Fruit fly (Drosophila melanogaster) whole organism, pupa: Measurements from ENCODE around the gene CG45101.

Experiments
- CG10348 ChIP-seq: fragments of 200-800 bp; sonication (Bioruptor generic); IDR thresholded peaks from 2 replicates; pipeline ENCODE4 v1.3.6; 2022; ENCODE audit warnings: missing biosample characterization, missing genetic modification characterization
- CG12605 ChIP-seq: fragments of 200-800 bp; sonication (Bioruptor generic); IDR thresholded peaks from 2 replicates; pipeline ENCODE4 v1.3.6; 2022; ENCODE audit warnings: missing biosample characterization, missing genetic modification characterization
- CG13204 ChIP-seq: fragments of 200-800 bp; sonication (Bioruptor generic); optimal IDR thresholded peaks from 2 replicates; lab custom pipeline; 2018; ENCODE audit warnings: missing biosample characterization, mild to moderate bottlenecking, missing genetic modification characterization, moderate library complexity
- CG14655 ChIP-seq: fragments of 200-800 bp; sonication (Bioruptor generic); optimal IDR thresholded peaks from 3 replicates; lab custom pipeline; 2017; ENCODE audit warnings: mild to moderate bottlenecking, missing biosample characterization, missing genetic modification reagents, missing genetic modification characterization
- CG15710 ChIP-seq: fragments of 200-800 bp; sonication (Bioruptor generic); optimal IDR thresholded peaks from 2 replicates; lab custom pipeline; 2018; ENCODE audit warnings: missing biosample characterization, mild to moderate bottlenecking, missing genetic modification characterization, moderate library complexity
- CG17806 ChIP-seq: fragments of 200-800 bp; sonication (Bioruptor generic); optimal IDR thresholded peaks from 2 replicates; lab custom pipeline; 2018; ENCODE audit warnings: missing biosample characterization, mild to moderate bottlenecking, missing genetic modification characterization, moderate library complexity
- CG32121 ChIP-seq: fragments of 200-800 bp; sonication (Bioruptor generic); IDR thresholded peaks from 2 replicates; pipeline ENCODE4 v1.3.6; 2022; ENCODE audit warnings: missing biosample characterization, missing genetic modification characterization
- CG34367 ChIP-seq: fragments of 200-800 bp; sonication (Bioruptor generic); optimal IDR thresholded peaks from 2 replicates; lab custom pipeline; 2018; ENCODE audit warnings: missing biosample characterization, mild to moderate bottlenecking, missing genetic modification characterization
- CG4496 ChIP-seq: fragments of 200-800 bp; sonication (Bioruptor generic); IDR thresholded peaks from 3 replicates; pipeline ENCODE4 v1.3.6; 2022; ENCODE audit warnings: missing biosample characterization, missing genetic modification characterization
- CG8159 ChIP-seq: fragments of 200-800 bp; sonication (Bioruptor generic); optimal IDR thresholded peaks from 3 replicates; lab custom pipeline; 2018; ENCODE audit warnings: missing biosample characterization, mild to moderate bottlenecking, missing genetic modification characterization, moderate library complexity
- CG8301 ChIP-seq: fragments of 200-800 bp; sonication (Bioruptor generic); optimal IDR thresholded peaks from 2 replicates; lab custom pipeline; 2018; ENCODE audit warnings: missing biosample characterization, mild to moderate bottlenecking, missing genetic modification characterization
- CG9948 ChIP-seq: fragments of 200-800 bp; sonication (Bioruptor generic); optimal IDR thresholded peaks from 2 replicates; lab custom pipeline; 2018; ENCODE audit warnings: missing biosample characterization, mild to moderate bottlenecking, missing genetic modification characterization, moderate library complexity
- D1 ChIP-seq: fragments of 200-800 bp; sonication (Bioruptor generic); optimal IDR thresholded peaks from 2 replicates; lab custom pipeline; 2018; ENCODE audit warnings: missing biosample characterization, mild to moderate bottlenecking, missing genetic modification characterization, moderate library complexity
- EcR ChIP-seq: fragments of 200-800 bp; sonication (Bioruptor generic); optimal IDR thresholded peaks from 3 replicates; lab custom pipeline; 2019; ENCODE audit warnings: missing biosample characterization, missing genetic modification characterization, mild to moderate bottlenecking, moderate library complexity, missing genetic modification reagents
- Ets98B ChIP-seq: fragments of 200-800 bp; sonication (Bioruptor generic); IDR thresholded peaks from 2 replicates; pipeline ENCODE4 v1.3.6; 2022; ENCODE audit warnings: missing biosample characterization, missing genetic modification characterization
- Pif1A ChIP-seq: fragments of 200-800 bp; sonication (Bioruptor generic); optimal IDR thresholded peaks from 3 replicates; lab custom pipeline; 2016; ENCODE audit warnings: missing biosample characterization, missing genetic modification characterization
- Pif1B ChIP-seq: fragments of 200-800 bp; sonication (Bioruptor generic); optimal IDR thresholded peaks from 3 replicates; lab custom pipeline; 2016; ENCODE audit warnings: missing biosample characterization, missing genetic modification characterization
- Snoo ChIP-seq: fragments of 200-800 bp; sonication (Bioruptor generic); optimal IDR thresholded peaks from 3 replicates; lab custom pipeline; 2017; ENCODE audit warnings: missing biosample characterization, mild to moderate bottlenecking, missing genetic modification characterization, inconsistent platforms
- fd96Ca ChIP-seq: fragments of 200-800 bp; sonication (Bioruptor generic); IDR thresholded peaks from 3 replicates; pipeline ENCODE4 v1.3.6; 2022; ENCODE audit warnings: missing biosample characterization, missing genetic modification characterization
- gl ChIP-seq: fragments of 200-800 bp; sonication (Bioruptor generic); optimal IDR thresholded peaks from 2 replicates; lab custom pipeline; 2018; ENCODE audit warnings: missing biosample characterization, mild to moderate bottlenecking, missing genetic modification characterization
- rn ChIP-seq: fragments of 200-800 bp; sonication (Bioruptor generic); IDR thresholded peaks from 2 replicates; pipeline ENCODE4 v1.3.6; 2022; ENCODE audit warnings: missing biosample characterization, missing genetic modification characterization

The CG45101 gene

DNA sequence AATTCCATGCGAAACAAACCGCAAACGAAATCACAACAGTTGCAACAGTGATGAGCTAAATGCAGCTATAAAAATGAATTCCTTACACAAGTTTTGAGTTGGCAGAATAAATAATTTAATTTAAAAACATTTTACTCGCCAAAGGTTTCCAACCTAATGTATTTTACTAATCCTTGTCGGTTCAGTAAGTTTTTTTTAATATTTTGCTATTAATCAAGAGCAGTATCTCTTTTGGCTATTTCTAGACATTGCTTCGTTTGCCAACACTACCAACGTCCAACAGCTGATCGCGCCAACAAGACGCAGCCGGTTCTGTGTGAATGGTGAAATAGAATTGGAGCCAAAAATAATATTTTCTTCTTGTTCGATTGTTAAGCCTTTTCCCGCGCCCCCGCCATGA lies at the start of gene CG45101, which contains the start of the genes CG32075 and SuUR:
Gene CG45101 (plus strand): TSS at position 303 of the 400 bp plus-strand sequence.
Gene CG32075 (minus strand): TSS at position 253 of the 400 bp plus-strand sequence.
Gene SuUR (plus strand): TSS at position 303 of the 400 bp plus-strand sequence.
- TF ChIP-seq gl (tag; lab: Kevin White, UChicago), result no peak
- no peak for TF ChIP-seq CG13204 (GFP tag; lab: Kevin White, UChicago)
- TF ChIP-seq CG34367, result peak; percentile 56
- peak; percentile 52; the same call in 2 of the 3 replicates for TF ChIP-seq fd96Ca (GFP tag; lab: Robert Waterston, UW)
- no peak for TF ChIP-seq CG12605 (GFP tag; lab: Robert Waterston, UW)
- TF ChIP-seq Ets98B (GFP tag; lab: Robert Waterston, UW), result peak; percentile 77
- peak; percentile 86 for TF ChIP-seq CG32121
- peak; percentile 78 for TF ChIP-seq CG15710 (tag; lab: Kevin White, UChicago)
- TF ChIP-seq CG17806 (tag; lab: Kevin White, UChicago), result peak; percentile 75
- peak; percentile 78 for TF ChIP-seq Pif1A (GFP tag; lab: Kevin White, UChicago)
- peak; percentile 69 for TF ChIP-seq rn
- no peak for TF ChIP-seq EcR (GFP tag; lab: Kevin White, UChicago)
- TF ChIP-seq Snoo, result peak; percentile 76
- peak; percentile 83 for TF ChIP-seq CG4496 (GFP tag; lab: Robert Waterston, UW)
- peak; percentile 71 for TF ChIP-seq Pif1B (GFP tag; lab: Kevin White, UChicago)
- peak; percentile 52 for TF ChIP-seq CG8159
- no peak for TF ChIP-seq CG10348 (GFP tag; lab: Robert Waterston, UW)
- peak; percentile 70 for TF ChIP-seq CG8301 (tag; lab: Kevin White, UChicago)
- peak; percentile 74 for TF ChIP-seq CG9948
- no peak for TF ChIP-seq CG14655 (GFP tag; lab: Kevin White, UChicago)
- TF ChIP-seq D1 (tag; lab: Kevin White, UChicago), result no peak

- TF ChIP-seq CG14655 (GFP tag; lab: Kevin White, UChicago) (no peak), CG4496 (GFP tag; lab: Robert Waterston, UW) (no peak)
Measured at dm6 chr3L:11015203-11015602, 49.6 kb upstream of the CG45101 start.

DNA sequence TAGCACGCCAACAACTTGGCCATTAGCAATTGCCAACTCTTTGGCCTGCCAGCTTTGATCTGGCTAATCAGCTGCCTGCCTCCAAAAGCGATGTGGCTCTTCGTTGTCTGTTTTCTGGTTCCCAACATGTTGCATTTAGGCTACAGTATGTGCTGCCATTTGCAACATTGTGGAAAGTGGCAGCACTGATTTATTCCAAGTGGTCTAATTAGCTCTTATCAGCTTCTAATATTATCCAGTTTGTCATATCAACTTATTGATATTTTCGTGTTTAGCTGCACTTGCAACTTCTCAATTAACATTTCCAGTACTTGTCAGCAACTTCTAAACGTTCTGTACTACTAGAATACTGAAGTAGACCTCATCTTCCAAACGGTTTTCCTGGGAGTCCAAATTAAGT lies 44.7 kb upstream of the CG45101 start:
- TF ChIP-seq CG32121, result no peak
- TF ChIP-seq CG13204 (GFP tag; lab: Kevin White, UChicago), result no peak
- TF ChIP-seq Ets98B (GFP tag; lab: Robert Waterston, UW), result no peak

DNA sequence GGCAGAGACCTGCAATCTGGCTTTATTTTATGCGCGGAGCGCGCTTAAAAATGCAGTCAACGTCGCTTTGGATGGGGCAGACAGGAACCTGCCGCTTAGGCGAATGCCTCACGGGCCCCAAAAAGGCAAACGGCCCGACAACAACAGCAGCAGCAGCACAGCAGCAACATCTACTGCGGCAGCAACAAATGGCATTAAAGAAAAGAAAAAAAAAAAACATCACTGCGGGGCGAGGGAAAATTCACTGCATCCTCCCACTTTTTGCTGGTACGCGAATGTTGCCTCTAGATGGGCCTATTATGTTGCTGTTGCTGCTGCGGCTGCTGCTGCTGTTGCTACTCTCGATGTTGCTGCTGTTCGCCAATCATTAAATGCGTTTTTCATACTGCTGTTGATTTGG lies 42.8 kb upstream of the CG45101 start:
- TF ChIP-seq CG32121, result no peak
- peak; percentile 87 for TF ChIP-seq CG13204 (GFP tag; lab: Kevin White, UChicago)
- no peak for TF ChIP-seq CG34367
- no peak for TF ChIP-seq CG12605 (GFP tag; lab: Robert Waterston, UW)
- 0 out of 3 replicates have a peak, but pooled peaks have one; percentile 27 for TF ChIP-seq CG4496 (GFP tag; lab: Robert Waterston, UW)
- no peak for TF ChIP-seq CG17806 (tag; lab: Kevin White, UChicago)
- no peak for TF ChIP-seq CG9948
- no peak for TF ChIP-seq CG8301 (tag; lab: Kevin White, UChicago)
- no peak for TF ChIP-seq gl (tag; lab: Kevin White, UChicago)
- no peak for TF ChIP-seq Ets98B (GFP tag; lab: Robert Waterston, UW)
- 0 out of 3 replicates have a peak, but pooled peaks have one; percentile 5 for TF ChIP-seq fd96Ca (GFP tag; lab: Robert Waterston, UW)
- no peak for TF ChIP-seq CG8159
- 0 out of 2 replicates have a peak, but pooled peaks have one; percentile 26 for TF ChIP-seq CG10348 (GFP tag; lab: Robert Waterston, UW)
- TF ChIP-seq EcR (GFP tag; lab: Kevin White, UChicago), result peak; percentile 51
- TF ChIP-seq Pif1B (GFP tag; lab: Kevin White, UChicago), result no peak
- no peak for TF ChIP-seq rn
- TF ChIP-seq CG15710 (tag; lab: Kevin White, UChicago), result no peak
- TF ChIP-seq Pif1A (GFP tag; lab: Kevin White, UChicago), result no peak

DNA sequence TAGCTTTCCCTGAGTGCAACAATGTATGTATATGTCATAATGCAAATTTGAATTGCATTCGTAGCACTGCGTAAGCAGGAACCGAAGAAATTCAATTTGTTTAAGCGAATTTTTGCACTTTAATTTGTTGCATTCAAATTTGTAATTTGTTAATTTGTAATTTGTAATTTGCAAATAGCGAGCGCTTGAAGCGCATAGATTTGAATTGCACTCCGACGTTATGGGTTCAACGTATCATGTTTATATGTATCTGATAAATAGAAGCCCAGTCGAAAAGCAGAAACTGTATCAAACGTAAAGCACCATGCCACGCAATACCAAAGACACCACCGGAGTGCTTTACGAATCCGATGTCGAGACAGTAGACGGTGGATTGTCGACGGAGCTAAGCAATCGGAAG lies 41.6 kb upstream of the CG45101 start, which contains the start of gene Fad2:
Gene Fad2 (plus strand): TSS at position 301 of the 400 bp plus-strand sequence.
- no peak for TF ChIP-seq D1 (tag; lab: Kevin White, UChicago)

- no peak for TF ChIP-seq Ets98B (GFP tag; lab: Robert Waterston, UW)
- no peak for TF ChIP-seq CG9948
- TF ChIP-seq CG12605 (GFP tag; lab: Robert Waterston, UW), result no peak
- no peak for TF ChIP-seq D1 (tag; lab: Kevin White, UChicago)
- TF ChIP-seq CG13204 (GFP tag; lab: Kevin White, UChicago), result no peak
- TF ChIP-seq CG32121, result no peak
- TF ChIP-seq CG8159, result no peak
- TF ChIP-seq fd96Ca (GFP tag; lab: Robert Waterston, UW), result no peak
- no peak for TF ChIP-seq EcR (GFP tag; lab: Kevin White, UChicago)
- no peak for TF ChIP-seq gl (tag; lab: Kevin White, UChicago)
- TF ChIP-seq CG15710 (tag; lab: Kevin White, UChicago), result no peak
- no peak for TF ChIP-seq CG4496 (GFP tag; lab: Robert Waterston, UW)
- no peak for TF ChIP-seq CG34367
- TF ChIP-seq CG17806 (tag; lab: Kevin White, UChicago), result no peak
- TF ChIP-seq CG14655 (GFP tag; lab: Kevin White, UChicago), result no peak
Measured at dm6 chr3L:11025261-11025660, 39.5 kb upstream of the CG45101 start, which contains the start of gene CG32079. TSS of gene CG32079 (plus strand) at chr3L:11025561.
